Worm (Caenorhabditis elegans) whole organism, early embryonic: ENCODE data around the gene unc-42.

Source experiments
- B0310.2 ChIP-seq: sonication (generic microtip); optimal IDR thresholded peaks from 2 replicates; lab custom pipeline; 2016; ENCODE audit warnings: mild to moderate bottlenecking, missing genetic modification characterization, missing compliant biosample characterization
- F13C5.2 ChIP-seq: sonication (generic microtip); optimal IDR thresholded peaks from 2 replicates; lab custom pipeline; 2017; ENCODE audit warnings: mild to moderate bottlenecking, missing genetic modification characterization, inconsistent platforms, missing compliant biosample characterization
- ama-1 ChIP-seq: fragments of 150-350 bp; optimal IDR thresholded peaks from 2 replicates; lab custom pipeline; 2014
- ceh-13 ChIP-seq: fragments of 200-800 bp; sonication (Bioruptor generic); optimal IDR thresholded peaks from 2 replicates; lab custom pipeline; 2018; ENCODE audit warnings: mild to moderate bottlenecking, missing genetic modification characterization, missing compliant biosample characterization
- ceh-36 ChIP-seq: sonication (generic microtip); optimal IDR thresholded peaks from 2 replicates; lab custom pipeline; 2016; ENCODE audit warnings: missing genetic modification characterization, inconsistent platforms, missing compliant biosample characterization
- ets-7 ChIP-seq: sonication (generic microtip); optimal IDR thresholded peaks from 2 replicates; lab custom pipeline; 2016; ENCODE audit warnings: missing genotype, missing genetic modification characterization, missing compliant biosample characterization
- flt-1 ChIP-seq: fragments of 200-800 bp; sonication (Bioruptor generic); IDR thresholded peaks from 2 replicates; pipeline ENCODE4 v1.3.6; 2022; ENCODE audit warnings: missing genetic modification characterization, missing compliant biosample characterization
- hmbx-1 ChIP-seq: sonication (generic microtip); optimal IDR thresholded peaks from 2 replicates; lab custom pipeline; 2016; ENCODE audit warnings: mild to moderate bottlenecking, missing genetic modification characterization, missing compliant biosample characterization
- hnd-1 ChIP-seq: sonication (generic microtip); optimal IDR thresholded peaks from 2 replicates; lab custom pipeline; 2016; ENCODE audit warnings: missing genetic modification characterization, missing compliant biosample characterization
- pes-1 ChIP-seq: fragments of 200-800 bp; sonication (Bioruptor generic); IDR thresholded peaks from 2 replicates; pipeline ENCODE4 v1.3.6; 2022; ENCODE audit warnings: missing genetic modification reagents, missing genetic modification characterization, missing compliant biosample characterization
- tbx-37 ChIP-seq: fragments of 200-800 bp; sonication (Bioruptor generic); conservative IDR thresholded peaks from 2 replicates; pipeline ENCODE4 v1.3.6; 2022; ENCODE audit warnings: missing genetic modification reagents, missing genetic modification characterization, missing compliant biosample characterization

- no peak for TF ChIP-seq F13C5.2
- no peak for TF ChIP-seq B0310.2 (tag; lab: Kevin White, UChicago)
- no peak for TF ChIP-seq hnd-1
- TF ChIP-seq flt-1: no peak
- no peak for TF ChIP-seq ets-7 (tag; lab: Kevin White, UChicago)
- no peak for TF ChIP-seq hmbx-1 (tag; lab: Kevin White, UChicago)
- TF ChIP-seq ceh-36 (tag; lab: Kevin White, UChicago): no peak
- no peak for TF ChIP-seq pes-1
- TF ChIP-seq tbx-37 (GFP tag; lab: Robert Waterston, UW): no peak
- no peak for TF ChIP-seq ceh-13 (GFP tag; lab: Kevin White, UChicago)
- no peak for TF ChIP-seq ama-1
These were observed 39.6 kb downstream of the unc-42 start, which contains the start of the genes aagr-3 and drap-1 for ce11 chrV:9729462-9730162.
